Worm (Caenorhabditis elegans) whole organism, L2 larva: ENCODE results near the gene timp-1.

Experiments used
- C34F6.9 ChIP-seq: fragments of 150-350 bp; optimal IDR thresholded peaks from 2 replicates; lab custom pipeline; 2014; ENCODE audit warnings: missing biosample characterization, missing genetic modification characterization
- F13H6.1 ChIP-seq: sonication (generic microtip); optimal IDR thresholded peaks from 2 replicates; lab custom pipeline; 2016; ENCODE audit warnings: missing genetic modification characterization, missing compliant biosample characterization
- R02D3.7 ChIP-seq: fragments of 150-350 bp; optimal IDR thresholded peaks from 2 replicates; lab custom pipeline; 2014; ENCODE audit warnings: missing biosample characterization, missing genetic modification characterization
- aly-2 ChIP-seq: fragments of 150-350 bp; optimal IDR thresholded peaks from 2 replicates; lab custom pipeline; 2014; ENCODE audit warnings: missing biosample characterization, missing genetic modification characterization
- ama-1 ChIP-seq: fragments of 150-350 bp; optimal IDR thresholded peaks from 2 replicates; lab custom pipeline; 2018; ENCODE audit warnings: inconsistent platforms
- blmp-1 ChIP-seq: sonication (generic microtip); optimal IDR thresholded peaks from 2 replicates; lab custom pipeline; 2017; ENCODE audit warnings: missing genetic modification characterization, mild to moderate bottlenecking, missing compliant biosample characterization, antibody characterized with exemption, moderate library complexity; ENCODE audit not compliant: insufficient read depth
- ceh-82 ChIP-seq: fragments of 150-350 bp; optimal IDR thresholded peaks from 2 replicates; lab custom pipeline; 2014; ENCODE audit warnings: missing biosample characterization, missing genetic modification characterization
- crh-2 ChIP-seq: sonication (generic microtip); optimal IDR thresholded peaks from 2 replicates; lab custom pipeline; 2017; ENCODE audit warnings: missing biosample characterization, missing genetic modification characterization
- dmd-4 ChIP-seq: sonication (generic microtip); optimal IDR thresholded peaks from 2 replicates; lab custom pipeline; 2017; ENCODE audit warnings: missing biosample characterization, missing genetic modification characterization
- egl-27 ChIP-seq: sonication (generic microtip); optimal IDR thresholded peaks from 3 replicates; lab custom pipeline; 2017; ENCODE audit warnings: missing biosample characterization, missing genetic modification reagents, missing genetic modification characterization
- elt-1 ChIP-seq: fragments of 150-350 bp; optimal IDR thresholded peaks from 2 replicates; lab custom pipeline; 2014; ENCODE audit warnings: missing biosample characterization, missing genetic modification characterization
- elt-3 ChIP-seq: sonication (generic microtip); optimal IDR thresholded peaks from 2 replicates; lab custom pipeline; 2017; ENCODE audit warnings: missing biosample characterization, missing genetic modification characterization
- fos-1 ChIP-seq: fragments of 150-350 bp; optimal IDR thresholded peaks from 2 replicates; lab custom pipeline; 2014; ENCODE audit warnings: missing biosample characterization, missing genetic modification characterization
- gmeb-1 ChIP-seq: fragments of 150-350 bp; optimal IDR thresholded peaks from 2 replicates; lab custom pipeline; 2014; ENCODE audit warnings: missing biosample characterization, missing genetic modification characterization
- lin-11 ChIP-seq: fragments of 150-350 bp; sonication (generic microtip); optimal IDR thresholded peaks from 2 replicates; lab custom pipeline; 2014; ENCODE audit warnings: missing biosample characterization, missing genetic modification characterization, inconsistent platforms, mixed read lengths
- lin-39 ChIP-seq: fragments of 150-350 bp; optimal IDR thresholded peaks from 2 replicates; lab custom pipeline; 2014; ENCODE audit warnings: missing biosample characterization, missing genetic modification reagents, missing genetic modification characterization
- mab-5 ChIP-seq: fragments of 150-350 bp; optimal IDR thresholded peaks from 2 replicates; lab custom pipeline; 2014; ENCODE audit warnings: missing biosample characterization, missing genetic modification characterization
- mbf-1 ChIP-seq: sonication (generic microtip); optimal IDR thresholded peaks from 2 replicates; lab custom pipeline; 2017; ENCODE audit warnings: missing biosample characterization, missing genetic modification characterization
- mdl-1 ChIP-seq, 2 experiments: fragments of 150-350 bp in 1 of 2; sonication (generic microtip) in 1 of 2; optimal IDR thresholded peaks; 2 replicates each; lab custom pipeline; 2017; ENCODE audit warnings: missing biosample characterization in 2 of 2, missing genetic modification characterization in 2 of 2
- nhr-11 ChIP-seq: fragments of 150-350 bp; optimal IDR thresholded peaks from 2 replicates; lab custom pipeline; 2014; ENCODE audit warnings: missing biosample characterization, missing genetic modification characterization
- nhr-12 ChIP-seq: fragments of 150-350 bp; optimal IDR thresholded peaks from 2 replicates; lab custom pipeline; 2014; ENCODE audit warnings: missing biosample characterization, missing genetic modification characterization
- nhr-21 ChIP-seq: fragments of 150-350 bp; optimal IDR thresholded peaks from 2 replicates; lab custom pipeline; 2014; ENCODE audit warnings: missing biosample characterization, missing genetic modification characterization
- nhr-237 ChIP-seq: fragments of 150-350 bp; optimal IDR thresholded peaks from 2 replicates; lab custom pipeline; 2014; ENCODE audit warnings: missing biosample characterization, missing genetic modification characterization
- nhr-25 ChIP-seq: fragments of 150-350 bp; sonication (generic microtip); optimal IDR thresholded peaks from 3 replicates; lab custom pipeline; 2014; ENCODE audit warnings: missing biosample characterization, missing genetic modification characterization
- sem-4 ChIP-seq: fragments of 150-350 bp; optimal IDR thresholded peaks from 2 replicates; lab custom pipeline; 2014; ENCODE audit warnings: missing biosample characterization, missing genetic modification reagents, missing genetic modification characterization
- skn-1 ChIP-seq: sonication (generic microtip); optimal IDR thresholded peaks from 2 replicates; lab custom pipeline; 2017; ENCODE audit warnings: missing biosample characterization, missing genetic modification characterization
- sma-3 ChIP-seq: sonication (generic microtip); optimal IDR thresholded peaks from 2 replicates; lab custom pipeline; 2016; ENCODE audit warnings: missing genetic modification reagents, missing genetic modification characterization, missing compliant biosample characterization
- snpc-4 ChIP-seq: fragments of 150-350 bp; optimal IDR thresholded peaks from 2 replicates; lab custom pipeline; 2014; ENCODE audit warnings: missing biosample characterization, missing genetic modification characterization
- unc-55 ChIP-seq: fragments of 150-350 bp; sonication (generic microtip); optimal IDR thresholded peaks from 3 replicates; lab custom pipeline; 2014; ENCODE audit warnings: missing biosample characterization, missing genetic modification reagents, missing genetic modification characterization
- unc-62 ChIP-seq: fragments of 150-350 bp; optimal IDR thresholded peaks from 2 replicates; lab custom pipeline; 2014; ENCODE audit warnings: missing biosample characterization, missing genetic modification reagents, missing genetic modification characterization
- zag-1 ChIP-seq: fragments of 150-350 bp; optimal IDR thresholded peaks from 2 replicates; lab custom pipeline; 2014; ENCODE audit warnings: missing biosample characterization, missing genetic modification characterization
- ztf-1 ChIP-seq: fragments of 200-800 bp; sonication (Bioruptor generic); conservative IDR thresholded peaks from 2 replicates; pipeline ENCODE4 v1.3.6; 2022; ENCODE audit warnings: missing genetic modification characterization, missing compliant biosample characterization
- ztf-11 ChIP-seq: sonication (generic microtip); optimal IDR thresholded peaks from 2 replicates; lab custom pipeline; 2017; ENCODE audit warnings: missing biosample characterization, missing genetic modification characterization
- ztf-4 ChIP-seq: fragments of 150-350 bp; optimal IDR thresholded peaks from 2 replicates; lab custom pipeline; 2014; ENCODE audit warnings: missing biosample characterization, missing genetic modification characterization

Gene timp-1

DNA sequence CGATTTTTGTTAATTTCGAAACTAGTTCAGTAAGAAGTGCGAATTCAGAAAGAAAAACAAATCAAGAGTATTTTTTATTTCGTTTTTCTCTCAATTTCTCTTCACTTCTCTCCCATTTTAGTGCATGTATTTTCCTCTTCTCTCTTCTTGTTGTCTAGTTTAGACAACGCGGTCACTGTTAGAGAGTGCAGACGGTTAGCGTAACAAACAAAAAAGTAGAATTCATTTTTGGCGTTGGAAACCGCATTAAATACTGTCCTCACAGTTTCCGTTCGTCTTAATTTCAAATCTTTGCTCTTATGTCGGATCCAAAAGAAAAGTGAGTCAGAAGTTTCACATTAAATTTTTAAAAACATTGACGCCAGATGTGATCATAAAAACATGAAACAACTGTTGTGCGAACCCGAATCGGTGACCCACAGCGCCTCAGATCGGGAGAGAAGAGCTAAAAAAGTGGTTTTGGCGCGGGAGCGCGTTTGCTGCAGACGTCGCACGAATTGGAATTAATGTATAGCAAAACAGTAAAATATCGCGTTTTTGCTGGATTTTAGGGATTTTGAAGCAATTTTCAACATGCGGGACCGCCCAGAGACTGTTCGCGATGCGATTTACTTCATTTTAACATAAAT, 28.0 kb upstream of the timp-1 start, which contains the start of gene srp-7:
Gene srp-7, plus strand, starts transcription at position 213 of the 629 bp plus-strand sequence.
- peak; percentile 51 for TF ChIP-seq C34F6.9 (tag; lab: Kevin White, UChicago)
- TF ChIP-seq dmd-4 = no peak
- TF ChIP-seq ama-1 = peak; percentile 29
- peak; percentile 19 for TF ChIP-seq unc-55 (GFP tag; lab: Kevin White, UChicago)
- no peak for TF ChIP-seq ztf-1
- no peak for TF ChIP-seq ceh-82 (tag; lab: Kevin White, UChicago)
- TF ChIP-seq crh-2 (tag; lab: Kevin White, UChicago) = peak; percentile 50
- TF ChIP-seq fos-1 (tag; lab: Kevin White, UChicago) = peak; percentile 21
- TF ChIP-seq R02D3.7 = no peak

DNA sequence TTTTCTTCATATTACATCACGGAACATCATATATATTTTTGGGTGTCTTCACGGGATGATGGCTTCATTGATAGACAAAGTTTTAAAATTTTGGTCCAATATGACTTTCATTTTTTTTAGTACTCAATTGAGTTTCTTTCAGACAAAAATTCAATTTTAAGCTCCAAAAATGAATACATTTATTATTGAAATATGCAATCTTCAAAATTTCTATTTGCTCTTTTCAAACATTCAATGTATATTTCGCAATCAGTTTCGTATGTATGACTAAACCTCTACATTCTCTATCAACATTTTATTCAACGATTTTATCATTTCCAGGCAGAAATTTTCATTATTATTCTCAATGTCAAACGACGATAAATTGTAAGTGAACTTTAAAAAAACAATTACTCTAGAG, 23.7 kb upstream of the timp-1 start, which contains the start of gene srp-8:
Gene srp-8, plus strand, starts transcription at position 301 of the 400 bp plus-strand sequence.
- no peak for TF ChIP-seq sem-4 (tag; lab: Kevin White, UChicago)

DNA sequence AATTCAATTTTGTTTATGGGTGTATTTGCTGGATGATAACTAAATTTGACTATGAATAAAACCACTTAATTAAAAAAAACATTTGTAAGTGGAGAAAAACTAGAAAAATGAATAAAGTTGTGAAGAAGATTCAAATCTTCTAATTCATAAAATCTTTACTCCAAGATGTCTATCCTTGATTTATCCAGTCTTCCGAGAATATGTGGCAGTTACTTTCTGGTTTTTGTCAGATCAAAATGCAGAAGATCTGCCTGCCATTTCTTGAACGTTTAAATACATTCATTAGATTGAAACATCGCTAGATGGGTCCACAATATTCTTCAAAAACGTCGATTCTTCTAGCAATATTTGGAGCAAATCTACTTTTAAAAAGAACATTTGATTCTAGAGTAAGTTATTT, 21.3 kb upstream of the timp-1 start, which contains the start of gene F20D6.2:
Gene F20D6.2, plus strand, starts transcription at position 301 of the 400 bp plus-strand sequence.
- no peak for TF ChIP-seq lin-11 (tag; lab: Kevin White, UChicago)
- TF ChIP-seq F13H6.1 = no peak
- TF ChIP-seq ama-1 = no peak
- no peak for TF ChIP-seq snpc-4 (tag; lab: Kevin White, UChicago)
- no peak for TF ChIP-seq ztf-4 (tag; lab: Kevin White, UChicago)
- TF ChIP-seq mab-5 (tag; lab: Kevin White, UChicago) = no peak
- no peak for TF ChIP-seq egl-27 (tag; lab: Kevin White, UChicago)
- TF ChIP-seq nhr-21 (tag; lab: Kevin White, UChicago) = no peak
- TF ChIP-seq mbf-1 (tag; lab: Kevin White, UChicago) = no peak
- no peak for TF ChIP-seq skn-1 (tag; lab: Kevin White, UChicago)
- TF ChIP-seq elt-3 = no peak
- no peak for TF ChIP-seq nhr-237 (tag; lab: Kevin White, UChicago)
- TF ChIP-seq blmp-1 = no peak

DNA sequence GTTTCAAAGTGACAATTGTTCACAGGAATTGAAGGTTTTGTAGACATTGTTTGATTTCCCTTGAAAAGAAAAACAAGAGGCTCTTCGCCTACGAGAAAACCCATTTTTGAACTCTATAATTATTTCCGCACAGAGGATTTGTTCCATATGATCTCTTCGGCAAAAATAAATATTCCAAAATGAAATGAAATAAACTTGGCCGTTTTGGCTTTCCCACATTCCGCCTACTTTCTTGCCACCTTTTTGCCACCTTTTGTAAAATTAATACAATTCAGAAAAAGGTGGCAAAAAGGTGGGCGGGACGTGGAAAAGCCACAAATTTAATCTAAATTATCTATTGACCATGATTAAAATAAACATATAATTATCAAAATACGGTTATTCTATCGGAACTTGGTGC, 18.6 kb upstream of the timp-1 start, which contains the start of gene F20D6.15:
Gene F20D6.15, minus strand, starts transcription at position 47 of the 400 bp plus-strand sequence.
- TF ChIP-seq unc-62 (no peak), ztf-11 (tag; lab: Kevin White, UChicago) (no peak), mdl-1 (tag; optimal IDR thresholded peaks at IDR 0.05; lab: Kevin White, UChicago) (no peak), F13H6.1 (no peak)

DNA sequence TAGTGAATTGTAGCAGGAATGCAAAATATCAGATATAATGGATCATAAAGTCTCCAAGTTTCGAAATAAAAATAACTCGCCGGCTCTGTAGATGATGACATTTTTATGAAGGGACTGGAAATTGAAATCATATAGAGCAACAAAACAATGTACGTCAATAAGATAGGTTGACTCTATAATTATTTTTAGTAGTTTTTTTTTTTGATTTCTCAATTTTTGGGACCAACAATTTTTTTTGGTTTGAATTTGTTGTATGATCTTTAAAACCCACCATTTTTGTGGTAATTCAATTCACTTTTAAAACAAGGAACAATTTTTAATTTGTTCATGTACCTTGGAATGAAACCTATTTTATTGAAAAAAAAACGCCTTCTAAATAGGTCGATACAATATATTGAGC, 17.0 kb upstream of the timp-1 start, which contains the start of gene F20D6.12:
Gene F20D6.12, minus strand, starts transcription at position 101 of the 400 bp plus-strand sequence.
- TF ChIP-seq nhr-25 (tag; lab: Kevin White, UChicago) (no peak), sem-4 (tag; lab: Kevin White, UChicago) (no peak), ama-1 (no peak), lin-11 (tag; lab: Kevin White, UChicago) (no peak), aly-2 (tag; lab: Kevin White, UChicago) (no peak), gmeb-1 (tag; lab: Kevin White, UChicago) (no peak), elt-3 (no peak), lin-39 (tag; lab: Kevin White, UChicago) (no peak), fos-1 (tag; lab: Kevin White, UChicago) (no peak), elt-1 (no peak), nhr-12 (tag; lab: Kevin White, UChicago) (no peak), sma-3 (GFP tag; lab: Kevin White, UChicago) (no peak), ceh-82 (tag; lab: Kevin White, UChicago) (no peak), nhr-11 (tag; lab: Kevin White, UChicago) (no peak), zag-1 (tag; lab: Kevin White, UChicago) (no peak), unc-55 (GFP tag; lab: Kevin White, UChicago) (no peak), ztf-4 (tag; lab: Kevin White, UChicago) (no peak)
